Fruit fly (Drosophila melanogaster): Measurements from ENCODE around the gene ome.

- TF ChIP-seq nmo (GFP tag; optimal IDR thresholded peaks at IDR 0.05): no peak
- TF ChIP-seq fd3F (GFP tag; optimal IDR thresholded peaks at IDR 0.05): no peak
- no peak for TF ChIP-seq pros (GFP tag; optimal IDR thresholded peaks at IDR 0.05)
- TF ChIP-seq kay (GFP tag; optimal IDR thresholded peaks at IDR 0.05): no peak
- TF ChIP-seq schlank (tag; optimal IDR thresholded peaks at IDR 0.05): no peak
- no peak for TF ChIP-seq Tbp (GFP tag; optimal IDR thresholded peaks at IDR 0.05)
- TF ChIP-seq Ravus (GFP tag; IDR thresholded peaks at IDR 0.05): no peak
Measured at dm6 chr3L:14648922-14649321, 23.7 kb upstream of the ome start.

All from whole organism, embryonic.